Fruit fly (Drosophila melanogaster): ENCODE results near the gene Rpn2.
A peak's percentile ranks its signal among the peaks of the same experiment; 100 is the strongest.

Rpn2 gene

DNA sequence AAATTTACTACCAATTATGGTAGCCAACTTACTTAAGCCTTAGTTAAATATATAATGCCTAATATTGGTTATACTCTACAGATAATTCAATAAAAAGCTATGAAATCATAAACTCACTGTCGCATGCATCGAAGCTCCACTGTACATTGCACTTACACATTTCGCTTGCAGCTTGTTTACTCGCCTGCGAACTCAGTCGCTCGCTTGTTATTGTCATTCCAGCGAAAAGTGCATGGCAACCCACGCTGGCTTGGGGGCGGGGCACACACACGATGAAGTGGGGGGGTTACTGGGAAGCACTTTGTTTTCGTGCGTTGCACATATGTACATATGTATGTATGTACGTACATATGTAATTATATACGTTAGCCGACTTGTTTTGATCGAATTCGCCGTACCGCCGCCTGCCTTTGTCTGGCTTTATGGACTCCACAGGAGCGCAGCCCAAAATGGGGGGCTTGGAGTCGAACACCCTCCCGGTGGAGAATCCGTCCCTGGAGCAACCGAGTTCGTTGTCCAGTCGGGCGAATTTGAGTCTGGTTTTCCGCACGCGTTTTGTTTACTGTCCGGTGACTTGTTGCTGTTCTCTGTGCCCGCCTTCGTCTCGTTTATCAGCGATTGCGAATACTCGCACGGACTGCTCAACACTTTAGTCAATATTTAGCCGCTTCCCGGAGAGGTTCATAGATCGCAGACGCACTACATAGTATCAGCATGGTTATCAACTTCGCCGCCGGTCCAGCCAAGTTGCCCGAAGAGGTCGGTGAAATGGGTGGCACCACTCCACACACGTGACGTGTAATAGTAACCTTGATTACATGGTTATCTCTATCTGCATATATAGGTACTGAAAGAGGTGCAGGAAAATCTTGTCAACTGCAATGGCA, 46.7 kb downstream of the Rpn2 start, which contains the start of gene CG11899:
CG11899 (plus strand) TSS at position 648 of the 887 bp plus-strand sequence.
- TF ChIP-seq pdm3 (GFP tag; optimal IDR thresholded peaks at IDR 0.05) (peak; percentile 76), CG10631 (GFP tag; optimal IDR thresholded peaks at IDR 0.05) (peak; percentile 69), Gug (GFP tag; IDR thresholded peaks at IDR 0.05) (peak; percentile 38), CG6276 (GFP tag; optimal IDR thresholded peaks at IDR 0.05) (peak; percentile 61), fd59A (GFP tag; optimal IDR thresholded peaks at IDR 0.05) (peak; percentile 59), CG11902 (GFP tag; optimal IDR thresholded peaks at IDR 0.05) (peak; percentile 99), esn (GFP tag; optimal IDR thresholded peaks at IDR 0.05) (peak; percentile 85), fkh (GFP tag; optimal IDR thresholded peaks at IDR 0.05) (peak; percentile 39), salr (GFP tag; optimal IDR thresholded peaks at IDR 0.05) (peak in 1 of 2 experiments; percentile 48), Hr39 (GFP tag; optimal IDR thresholded peaks at IDR 0.05) (peak; percentile 66), Smox (GFP tag; optimal IDR thresholded peaks at IDR 0.05) (peak; percentile 74), CG11762 (GFP tag; optimal IDR thresholded peaks at IDR 0.05; ENCODE audit: insufficient read depth) (peak; percentile 39), Hr4 (GFP tag; optimal IDR thresholded peaks at IDR 0.05) (peak; percentile 65), fd85E (GFP tag; optimal IDR thresholded peaks at IDR 0.05) (peak; percentile 75), CG9139 (GFP tag; optimal IDR thresholded peaks at IDR 0.05) (peak; percentile 59), net (GFP tag; optimal IDR thresholded peaks at IDR 0.05) (peak; percentile 77), Sox102F (GFP tag; optimal IDR thresholded peaks at IDR 0.05) (peak; percentile 83), lz (GFP tag; optimal IDR thresholded peaks at IDR 0.05) (peak; percentile 82), CG6792 (GFP tag; optimal IDR thresholded peaks at IDR 0.05) (peak; percentile 77), Hr38 (GFP tag; optimal IDR thresholded peaks at IDR 0.05) (no peak), CG10669 (GFP tag; optimal IDR thresholded peaks at IDR 0.05) (peak; percentile 64), CG3919 (GFP tag; optimal IDR thresholded peaks at IDR 0.05) (peak; percentile 94), svp (GFP tag) (peak; percentile 98), Ets96B (tag; optimal IDR thresholded peaks at IDR 0.05) (peak; percentile 48), CG32006 (GFP tag; optimal IDR thresholded peaks at IDR 0.05) (peak; percentile 70), dac (GFP tag; optimal IDR thresholded peaks at IDR 0.05) (peak; percentile 71), CG16779 (tag; optimal IDR thresholded peaks at IDR 0.05) (peak; percentile 47), CG7368 (GFP tag; optimal IDR thresholded peaks at IDR 0.05) (peak; percentile 72), CG3032 (tag; optimal IDR thresholded peaks at IDR 0.05) (peak; percentile 56), CG4318 (GFP tag; optimal IDR thresholded peaks at IDR 0.05) (peak; percentile 26), Eip78C (GFP tag) (peak; percentile 85), CG15336 (GFP tag; IDR thresholded peaks at IDR 0.05) (peak; percentile 78), Eip75B (GFP tag; optimal IDR thresholded peaks at IDR 0.05) (peak; percentile 88), CG1621 (tag; optimal IDR thresholded peaks at IDR 0.05) (peak; percentile 93), CG31627 (GFP tag; optimal IDR thresholded peaks at IDR 0.05) (peak; percentile 74), Blimp-1 (GFP tag; optimal IDR thresholded peaks at IDR 0.05) (peak; percentile 58), CG6808 (GFP tag; optimal IDR thresholded peaks at IDR 0.05) (peak; percentile 67), Sox15 (GFP tag; optimal IDR thresholded peaks at IDR 0.05) (peak; percentile 25), spab (GFP tag; optimal IDR thresholded peaks at IDR 0.05) (peak; percentile 68), CG8319 (GFP tag; optimal IDR thresholded peaks at IDR 0.05) (peak; percentile 54), CG8632 (GFP tag; optimal IDR thresholded peaks at IDR 0.05) (peak; percentile 55), dsx (GFP tag; optimal IDR thresholded peaks at IDR 0.05; ENCODE audit: poor library complexity, severe bottlenecking) (peak; percentile 76), CG6854 (GFP tag; optimal IDR thresholded peaks at IDR 0.05) (peak; percentile 97), Sox14 (GFP tag; optimal IDR thresholded peaks at IDR 0.05) (peak; percentile 96), CG8119 (GFP tag; IDR thresholded peaks at IDR 0.05) (peak; percentile 68), Met (GFP tag; optimal IDR thresholded peaks at IDR 0.05) (peak; percentile 87), Lpt (GFP tag; optimal IDR thresholded peaks at IDR 0.05) (peak; percentile 81), OdsH (GFP tag; optimal IDR thresholded peaks at IDR 0.05) (peak; percentile 68), vri (GFP tag; optimal IDR thresholded peaks at IDR 0.05) (peak; percentile 82), Eip93F (GFP tag; optimal IDR thresholded peaks at IDR 0.05) (peak; percentile 94)
